Fruit fly (Drosophila melanogaster) whole organism, embryonic: Measurements from ENCODE around the gene CG31019.
A peak's percentile ranks its signal among the peaks of the same experiment; 100 is the strongest.

Source experiments
- CG1024 ChIP-seq: fragments of 200-800 bp; sonication (Bioruptor generic); IDR thresholded peaks from 2 replicates; pipeline ENCODE4 v1.3.6; 2022; ENCODE audit warnings: missing biosample characterization, missing genetic modification characterization
- CG10979 ChIP-seq: fragments of 200-800 bp; sonication (Bioruptor generic); optimal IDR thresholded peaks from 2 replicates; lab custom pipeline; 2018; ENCODE audit warnings: missing biosample characterization, mild to moderate bottlenecking, missing genetic modification characterization, moderate library complexity
- CG13624 ChIP-seq: fragments of 200-800 bp; sonication (Bioruptor generic); optimal IDR thresholded peaks from 2 replicates; lab custom pipeline; 2016; ENCODE audit warnings: missing biosample characterization, missing genetic modification characterization
- CG15011 ChIP-seq: fragments of 200-800 bp; sonication (Bioruptor generic); optimal IDR thresholded peaks from 3 replicates; lab custom pipeline; 2018; ENCODE audit warnings: missing biosample characterization, mild to moderate bottlenecking, missing genetic modification characterization
- CG15479 ChIP-seq: fragments of 200-800 bp; sonication (Bioruptor generic); optimal IDR thresholded peaks from 3 replicates; lab custom pipeline; 2019; ENCODE audit warnings: missing biosample characterization, mild to moderate bottlenecking, missing genetic modification characterization, moderate library complexity
- CG16813 ChIP-seq: fragments of 200-800 bp; sonication (Bioruptor generic); IDR thresholded peaks from 3 replicates; pipeline ENCODE4 v1.3.6; 2022; ENCODE audit warnings: missing biosample characterization, missing genetic modification characterization; ENCODE audit not compliant: partially characterized antibody
- CG17912 ChIP-seq: fragments of 200-800 bp; sonication (Bioruptor generic); optimal IDR thresholded peaks from 2 replicates; lab custom pipeline; 2018; ENCODE audit warnings: missing biosample characterization, mild to moderate bottlenecking, missing genetic modification characterization
- CG2199 ChIP-seq: fragments of 200-800 bp; sonication (Bioruptor generic); IDR thresholded peaks from 3 replicates; pipeline ENCODE4 v1.3.6; 2022; ENCODE audit warnings: missing biosample characterization, missing genetic modification characterization
- CG8924 ChIP-seq: fragments of 200-800 bp; optimal IDR thresholded peaks from 3 replicates; lab custom pipeline; 2019; ENCODE audit warnings: missing biosample characterization, mild to moderate bottlenecking, missing genetic modification characterization, moderate library complexity
- CG9215 ChIP-seq: fragments of 200-800 bp; sonication (Bioruptor generic); IDR thresholded peaks from 2 replicates; pipeline ENCODE4 v1.3.6; 2022; ENCODE audit warnings: missing biosample characterization, missing genetic modification characterization
- Deaf1 ChIP-seq: fragments of 200-800 bp; optimal IDR thresholded peaks from 3 replicates; lab custom pipeline; 2019; ENCODE audit warnings: missing biosample characterization, mild to moderate bottlenecking, missing genetic modification characterization, moderate library complexity
- Dip2 ChIP-seq: fragments of 200-800 bp; sonication (Bioruptor generic); IDR thresholded peaks from 2 replicates; pipeline ENCODE4 v1.3.6; 2022; ENCODE audit warnings: missing biosample characterization, missing genetic modification characterization
- Gug ChIP-seq: fragments of 200-800 bp; sonication (Bioruptor generic); IDR thresholded peaks from 4 replicates; pipeline ENCODE4 v1.3.6; 2022; ENCODE audit warnings: missing biosample characterization, missing genetic modification characterization
- Pdp1 ChIP-seq, 2 experiments: fragments of 200-800 bp; sonication (Bioruptor generic); optimal IDR thresholded peaks; 3 replicates each; lab custom pipeline; 2016; ENCODE audit warnings: missing biosample characterization in 2 of 2, missing genetic modification characterization in 2 of 2, mild to moderate bottlenecking in 1 of 2, moderate library complexity in 1 of 2
- Rx ChIP-seq: fragments of 200-800 bp; sonication (Bioruptor generic); IDR thresholded peaks from 2 replicates; pipeline ENCODE4 v1.3.6; 2022; ENCODE audit warnings: missing biosample characterization, missing genetic modification characterization
- chinmo ChIP-seq: fragments of 200-800 bp; sonication (Bioruptor generic); IDR thresholded peaks from 4 replicates; pipeline ENCODE4 v1.3.6; 2022; ENCODE audit warnings: missing biosample characterization, missing genetic modification characterization; ENCODE audit not compliant: partially characterized antibody
- dmrt11E ChIP-seq: fragments of 200-800 bp; sonication (Bioruptor generic); optimal IDR thresholded peaks from 3 replicates; lab custom pipeline; 2018; ENCODE audit warnings: missing biosample characterization, mild to moderate bottlenecking, missing genetic modification characterization, moderate library complexity
- exex ChIP-seq: fragments of 200-800 bp; sonication (Bioruptor generic); optimal IDR thresholded peaks from 4 replicates; lab custom pipeline; 2018; ENCODE audit warnings: missing biosample characterization, mild to moderate bottlenecking, missing genetic modification characterization, moderate library complexity
- hkb ChIP-seq, 2 experiments: fragments of 200-800 bp in 1 of 2; fragments of >200 bp in 1 of 2; sonication (Bioruptor generic) in 1 of 2; IDR thresholded peaks in 1 of 2; optimal IDR thresholded peaks in 1 of 2; 2 replicates each; pipeline versions ENCODE4 v1.3.6 to Lab custom; 2017 to 2022; ENCODE audit warnings: missing biosample characterization in 1 of 2, missing genetic modification characterization in 1 of 2
- jumu ChIP-seq: fragments of 200-800 bp; sonication (Bioruptor generic); optimal IDR thresholded peaks from 3 replicates; lab custom pipeline; 2016; ENCODE audit warnings: missing biosample characterization, missing genetic modification characterization
- psq ChIP-seq: fragments of 200-800 bp; sonication (Bioruptor generic); optimal IDR thresholded peaks from 2 replicates; lab custom pipeline; 2017; ENCODE audit warnings: missing biosample characterization, missing genetic modification characterization
- pzg ChIP-seq: fragments of 200-800 bp; sonication (Bioruptor generic); optimal IDR thresholded peaks from 3 replicates; lab custom pipeline; 2018; ENCODE audit warnings: missing biosample characterization, mild to moderate bottlenecking, missing genetic modification characterization, moderate library complexity
- rib ChIP-seq: fragments of 200-800 bp; sonication (Bioruptor generic); IDR thresholded peaks from 2 replicates; pipeline ENCODE4 v1.3.6; 2022; ENCODE audit warnings: missing biosample characterization, missing genetic modification characterization
- seq ChIP-seq: fragments of 200-800 bp; sonication (Bioruptor generic); IDR thresholded peaks from 2 replicates; pipeline ENCODE4 v1.3.6; 2022; ENCODE audit warnings: missing biosample characterization, missing genetic modification characterization
- slou ChIP-seq: fragments of 200-800 bp; sonication (Bioruptor generic); optimal IDR thresholded peaks from 3 replicates; lab custom pipeline; 2016; ENCODE audit warnings: missing biosample characterization, missing genetic modification characterization
- sna ChIP-seq: fragments of 200-800 bp; sonication (Bioruptor generic); IDR thresholded peaks from 2 replicates; pipeline ENCODE4 v1.3.6; 2022; ENCODE audit warnings: missing biosample characterization, missing genetic modification characterization; ENCODE audit not compliant: partially characterized antibody

The CG31019 gene

dm6 chr3R:30643240-30643639 is 46.4 kb downstream of the CG31019 start (continued):
- peak; percentile 42 for TF ChIP-seq dmrt11E (tag; lab: Kevin White, UChicago)
- TF ChIP-seq, all 482 proteins: peak for 62

dm6 chr3R:30645780-30646179 is 49.0 kb downstream of the CG31019 start, which contains the start of gene CG31013:
TSS of gene CG31013 (minus strand) at chr3R:30645880.
- TF ChIP-seq Gug (GFP tag; lab: Robert Waterston, UW) (no peak), seq (no peak), CG10979 (tag; lab: Kevin White, UChicago) (no peak), CG13624 (no peak), jumu (GFP tag; lab: Kevin White, UChicago) (no peak), CG15479 (GFP tag; lab: Kevin White, UChicago) (peak; percentile 7)

- TF ChIP-seq exex (tag; lab: Kevin White, UChicago): peak; percentile 27
- TF ChIP-seq Deaf1 (tag; lab: Kevin White, UChicago): peak; percentile 49
- no peak for TF ChIP-seq rib (GFP tag; lab: Robert Waterston, UW)
- 0 out of 4 replicates have a peak, but pooled peaks have one; percentile 53 for TF ChIP-seq chinmo (GFP tag; lab: Robert Waterston, UW)
These were observed 51.6 kb downstream of the CG31019 start, which contains the start of gene PH4alphaPV for dm6 chr3R:30648451-30648850. TSS of gene PH4alphaPV (minus strand) at chr3R:30648551.

DNA sequence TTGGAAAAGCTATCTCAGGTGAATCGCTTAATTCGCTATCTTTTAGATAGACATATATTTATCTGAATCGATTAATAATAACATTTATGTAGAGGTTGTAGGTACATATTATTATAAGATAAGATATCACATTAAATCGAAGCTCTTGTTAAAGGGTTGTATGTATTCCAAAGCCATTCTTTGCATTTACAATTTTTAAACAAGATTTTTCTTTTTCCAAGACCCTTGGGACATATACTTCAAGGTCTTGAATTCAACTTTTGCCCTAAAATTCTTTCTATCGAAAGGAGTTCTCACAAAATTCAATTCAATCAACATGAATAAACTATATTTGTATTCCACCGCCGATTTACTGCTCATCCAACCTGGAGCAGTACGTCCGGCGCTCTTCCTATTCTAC is 52.0 kb downstream of the CG31019 start, which contains the start of gene CG34432:
TSS of gene CG34432 (plus strand) at position 301 of the 400 bp plus-strand sequence.
- TF ChIP-seq Rx (no peak), CG8924 (tag; lab: Kevin White, UChicago) (no peak), sna (no peak), Pdp1 (GFP tag; optimal IDR thresholded peaks at IDR 0.05; lab: Kevin White, UChicago) (no peak), CG17912 (no peak), psq (no peak), CG16813 (GFP tag; lab: Robert Waterston, UW) (no peak), hkb (optimal IDR thresholded peaks at IDR 0.05; lab: Kevin White, UChicago) (no peak), hkb (GFP tag; IDR thresholded peaks at IDR 0.05; lab: Robert Waterston, UW) (no peak), CG1024 (no peak), CG9215 (GFP tag; lab: Robert Waterston, UW) (no peak), Dip2 (GFP tag; lab: Robert Waterston, UW) (no peak), CG15011 (no peak), pzg (GFP tag; lab: Kevin White, UChicago) (no peak), CG2199 (GFP tag; lab: Robert Waterston, UW) (no peak), slou (GFP tag; lab: Kevin White, UChicago) (no peak)
